Fruit fly (Drosophila melanogaster) whole organism, embryonic: Measurements from ENCODE around the gene Sfp65A.

Experiments
- ATbp ChIP-seq: fragments of 200-800 bp; sonication (Bioruptor generic); optimal IDR thresholded peaks from 2 replicates; lab custom pipeline; 2017; ENCODE audit warnings: missing biosample characterization, mild to moderate bottlenecking, missing genetic modification characterization, missing genetic modification reagents
- BEAF-32 ChIP-seq: fragments of 200-800 bp; sonication (Bioruptor generic); optimal IDR thresholded peaks from 3 replicates; lab custom pipeline; 2017; ENCODE audit warnings: missing biosample characterization, missing genetic modification characterization, mild to moderate bottlenecking, moderate library complexity, missing genetic modification reagents
- CG1024 ChIP-seq: fragments of 200-800 bp; sonication (Bioruptor generic); IDR thresholded peaks from 2 replicates; pipeline ENCODE4 v1.3.6; 2022; ENCODE audit warnings: missing biosample characterization, missing genetic modification characterization
- CG10565 ChIP-seq: fragments of 200-800 bp; sonication (Bioruptor generic); optimal IDR thresholded peaks from 3 replicates; lab custom pipeline; 2016; ENCODE audit warnings: missing biosample characterization, mild to moderate bottlenecking, missing genetic modification characterization
- CG12071 ChIP-seq: fragments of 200-800 bp; sonication (Bioruptor generic); optimal IDR thresholded peaks from 3 replicates; lab custom pipeline; 2018; ENCODE audit warnings: missing biosample characterization, mild to moderate bottlenecking, missing genetic modification characterization
- CG15601 ChIP-seq: fragments of 200-800 bp; sonication (Bioruptor generic); optimal IDR thresholded peaks from 3 replicates; lab custom pipeline; 2019; ENCODE audit warnings: missing biosample characterization, mild to moderate bottlenecking, missing genetic modification characterization, moderate library complexity
- CG18011 ChIP-seq: fragments of 200-800 bp; sonication (Bioruptor generic); optimal IDR thresholded peaks from 2 replicates; lab custom pipeline; 2017; ENCODE audit warnings: missing biosample characterization, missing genetic modification characterization, mild to moderate bottlenecking, moderate library complexity, missing genotype
- CG18599 ChIP-seq: fragments of 200-800 bp; sonication (Bioruptor generic); optimal IDR thresholded peaks from 3 replicates; lab custom pipeline; 2017; ENCODE audit warnings: missing biosample characterization, missing genetic modification characterization, mild to moderate bottlenecking, moderate library complexity, missing genetic modification reagents
- CG31388 ChIP-seq: fragments of 200-800 bp; sonication (Bioruptor generic); optimal IDR thresholded peaks from 2 replicates; lab custom pipeline; 2016; ENCODE audit warnings: missing biosample characterization, missing genetic modification characterization
- CG32532 ChIP-seq: fragments of 200-800 bp; sonication (Bioruptor generic); IDR thresholded peaks from 2 replicates; pipeline ENCODE4 v1.3.6; 2022; ENCODE audit warnings: missing biosample characterization, missing genetic modification characterization
- CG32772 ChIP-seq: fragments of 200-800 bp; sonication (Bioruptor generic); IDR thresholded peaks from 2 replicates; pipeline ENCODE4 v1.3.6; 2022; ENCODE audit warnings: missing biosample characterization, missing genetic modification characterization
- CG34376 ChIP-seq: fragments of 200-800 bp; sonication (Bioruptor generic); optimal IDR thresholded peaks from 2 replicates; lab custom pipeline; 2018; ENCODE audit warnings: missing biosample characterization, mild to moderate bottlenecking, missing genetic modification characterization
- CG4707 ChIP-seq: fragments of 200-800 bp; sonication (Bioruptor generic); optimal IDR thresholded peaks from 2 replicates; lab custom pipeline; 2018; ENCODE audit warnings: missing biosample characterization, mild to moderate bottlenecking, missing genetic modification characterization, moderate library complexity
- CG4820 ChIP-seq: fragments of 200-800 bp; sonication (Bioruptor generic); optimal IDR thresholded peaks from 3 replicates; lab custom pipeline; 2016; ENCODE audit warnings: missing biosample characterization, missing genetic modification characterization
- CG5180 ChIP-seq: fragments of 200-800 bp; sonication (Bioruptor generic); optimal IDR thresholded peaks from 3 replicates; lab custom pipeline; 2017; ENCODE audit warnings: missing biosample characterization, missing genetic modification characterization, mild to moderate bottlenecking, moderate library complexity, missing genetic modification reagents
- CG7271 ChIP-seq: fragments of 200-800 bp; sonication (Bioruptor generic); optimal IDR thresholded peaks from 2 replicates; lab custom pipeline; 2018; ENCODE audit warnings: missing biosample characterization, mild to moderate bottlenecking, missing genetic modification characterization, moderate library complexity
- CG9797 ChIP-seq: fragments of 200-800 bp; sonication (Bioruptor generic); optimal IDR thresholded peaks from 3 replicates; lab custom pipeline; 2018; ENCODE audit warnings: missing biosample characterization, mild to moderate bottlenecking, missing genetic modification characterization
- Deaf1 ChIP-seq: fragments of 200-800 bp; optimal IDR thresholded peaks from 3 replicates; lab custom pipeline; 2019; ENCODE audit warnings: missing biosample characterization, mild to moderate bottlenecking, missing genetic modification characterization, moderate library complexity
- Dp ChIP-seq: fragments of 200-800 bp; sonication (Bioruptor generic); optimal IDR thresholded peaks from 2 replicates; lab custom pipeline; 2018; ENCODE audit warnings: missing biosample characterization, mild to moderate bottlenecking, missing genetic modification characterization, moderate library complexity
- Drgx ChIP-seq: fragments of 200-800 bp; sonication (Bioruptor generic); IDR thresholded peaks from 2 replicates; pipeline ENCODE4 v1.3.6; 2022; ENCODE audit warnings: missing biosample characterization, missing genetic modification characterization
- E2f2 ChIP-seq: fragments of 200-800 bp; sonication (Bioruptor generic); IDR thresholded peaks from 2 replicates; pipeline ENCODE4 v1.3.6; 2022; ENCODE audit warnings: missing biosample characterization, missing genetic modification characterization
- Eip74EF ChIP-seq, 2 experiments: fragments of 200-800 bp in 1 of 2; fragments of >200 bp in 1 of 2; sonication (Bioruptor generic) in 1 of 2; optimal IDR thresholded peaks; 2 replicates each; lab custom pipeline; 2017 to 2019; ENCODE audit warnings: missing biosample characterization in 2 of 2, missing genetic modification characterization in 2 of 2, mild to moderate bottlenecking in 1 of 2, moderate library complexity in 1 of 2
- GATAe ChIP-seq: fragments of 200-800 bp; sonication (Bioruptor generic); conservative IDR thresholded peaks from 2 replicates; pipeline ENCODE4 v1.3.6; 2022; ENCODE audit warnings: missing biosample characterization, missing genetic modification characterization
- Hr3 ChIP-seq: fragments of 200-800 bp; sonication (Bioruptor generic); optimal IDR thresholded peaks from 3 replicates; lab custom pipeline; 2016; ENCODE audit warnings: missing biosample characterization, missing genetic modification characterization
- Mad ChIP-seq: fragments of 200-800 bp; sonication (Bioruptor generic); optimal IDR thresholded peaks from 2 replicates; lab custom pipeline; 2016; ENCODE audit warnings: missing biosample characterization, missing genetic modification characterization
- NC2β ChIP-seq: fragments of 200-800 bp; sonication (Bioruptor generic); optimal IDR thresholded peaks from 2 replicates; lab custom pipeline; 2016; ENCODE audit warnings: missing biosample characterization, missing genetic modification characterization
- Poxn ChIP-seq: fragments of 200-800 bp; sonication (Bioruptor generic); IDR thresholded peaks from 2 replicates; pipeline ENCODE4 v1.3.6; 2022; ENCODE audit warnings: missing biosample characterization, missing genetic modification characterization
- Sox102F ChIP-seq: fragments of 200-800 bp; sonication (Bioruptor generic); optimal IDR thresholded peaks from 2 replicates; lab custom pipeline; 2018; ENCODE audit warnings: missing biosample characterization, mild to moderate bottlenecking, missing genetic modification characterization, moderate library complexity
- Vsx1 ChIP-seq: fragments of 200-800 bp; sonication (Bioruptor generic); optimal IDR thresholded peaks from 2 replicates; lab custom pipeline; 2017; ENCODE audit warnings: missing biosample characterization, mild to moderate bottlenecking, missing genetic modification characterization, missing genetic modification reagents
- bowl ChIP-seq: fragments of 200-800 bp; sonication (Bioruptor generic); IDR thresholded peaks from 2 replicates; pipeline ENCODE4 v1.3.6; 2022; ENCODE audit warnings: missing biosample characterization, missing genetic modification characterization
- cato ChIP-seq: fragments of 200-800 bp; sonication (Bioruptor generic); optimal IDR thresholded peaks from 2 replicates; lab custom pipeline; 2016; ENCODE audit warnings: missing biosample characterization, missing genetic modification characterization, borderline replicate concordance
- ci ChIP-seq: fragments of 200-800 bp; sonication (Bioruptor generic); IDR thresholded peaks from 3 replicates; pipeline ENCODE4 v1.3.6; 2022; ENCODE audit warnings: missing biosample characterization, missing genetic modification characterization
- dati ChIP-seq: fragments of 200-800 bp; sonication (Bioruptor generic); IDR thresholded peaks from 2 replicates; pipeline ENCODE4 v1.3.6; 2022; ENCODE audit warnings: missing biosample characterization, missing genetic modification characterization
- exex ChIP-seq: fragments of 200-800 bp; sonication (Bioruptor generic); optimal IDR thresholded peaks from 4 replicates; lab custom pipeline; 2018; ENCODE audit warnings: missing biosample characterization, mild to moderate bottlenecking, missing genetic modification characterization, moderate library complexity
- fu2 ChIP-seq: fragments of 200-800 bp; sonication (Bioruptor generic); optimal IDR thresholded peaks from 2 replicates; lab custom pipeline; 2016; ENCODE audit warnings: missing biosample characterization, missing genetic modification characterization
- ham ChIP-seq: fragments of 200-800 bp; sonication (Bioruptor generic); IDR thresholded peaks from 2 replicates; pipeline ENCODE4 v1.3.6; 2022; ENCODE audit warnings: missing biosample characterization, missing genetic modification characterization
- kah ChIP-seq: fragments of 200-800 bp; sonication (Bioruptor generic); optimal IDR thresholded peaks from 2 replicates; lab custom pipeline; 2018; ENCODE audit warnings: missing biosample characterization, mild to moderate bottlenecking, missing genetic modification characterization
- lilli ChIP-seq: fragments of 200-800 bp; sonication (Bioruptor generic); optimal IDR thresholded peaks from 3 replicates; lab custom pipeline; 2016; ENCODE audit warnings: missing biosample characterization, missing genetic modification characterization
- nau ChIP-seq: fragments of 200-800 bp; sonication (Bioruptor generic); optimal IDR thresholded peaks from 3 replicates; lab custom pipeline; 2017; ENCODE audit warnings: missing biosample characterization, mild to moderate bottlenecking, missing genetic modification characterization, missing genetic modification reagents
- phol ChIP-seq: fragments of 200-800 bp; sonication (Bioruptor generic); optimal IDR thresholded peaks from 3 replicates; lab custom pipeline; 2018; ENCODE audit warnings: missing biosample characterization, mild to moderate bottlenecking, missing genetic modification characterization, moderate library complexity
- prd ChIP-seq, 3 experiments: fragments of >200 bp in 2 of 3; fragments of 200-800 bp in 1 of 3; sonication (Bioruptor generic) in 1 of 3; optimal IDR thresholded peaks in 2 of 3; IDR thresholded peaks in 1 of 3; 2 replicates in 2 of 3; 3 replicates in 1 of 3; pipeline versions ENCODE4 v1.3.6 to Lab custom; 2017 to 2022; ENCODE audit warnings: missing biosample characterization in 1 of 3, missing genetic modification characterization in 1 of 3
- ranshi ChIP-seq: fragments of 200-800 bp; sonication (Bioruptor generic); IDR thresholded peaks from 2 replicates; pipeline ENCODE4 v1.3.6; 2022; ENCODE audit warnings: missing biosample characterization, missing genetic modification characterization
- rib ChIP-seq: fragments of 200-800 bp; sonication (Bioruptor generic); IDR thresholded peaks from 2 replicates; pipeline ENCODE4 v1.3.6; 2022; ENCODE audit warnings: missing biosample characterization, missing genetic modification characterization
- row ChIP-seq: fragments of 200-800 bp; sonication (Bioruptor generic); IDR thresholded peaks from 3 replicates; pipeline ENCODE4 v1.3.6; 2022; ENCODE audit warnings: missing biosample characterization, missing genetic modification characterization
- sens ChIP-seq: fragments of 200-800 bp; sonication (Bioruptor generic); peaks from one replicate; lab custom pipeline; 2016; ENCODE audit warnings: missing biosample characterization, missing genetic modification characterization
- sna ChIP-seq: fragments of 200-800 bp; sonication (Bioruptor generic); IDR thresholded peaks from 2 replicates; pipeline ENCODE4 v1.3.6; 2022; ENCODE audit warnings: missing biosample characterization, missing genetic modification characterization; ENCODE audit not compliant: partially characterized antibody
- sr ChIP-seq: fragments of 200-800 bp; sonication (Bioruptor generic); IDR thresholded peaks from 3 replicates; pipeline ENCODE4 v1.3.6; 2022; ENCODE audit warnings: missing biosample characterization, missing genetic modification characterization
- zf30C ChIP-seq: fragments of 200-800 bp; sonication (Bioruptor generic); optimal IDR thresholded peaks from 3 replicates; lab custom pipeline; 2018; ENCODE audit warnings: missing biosample characterization, mild to moderate bottlenecking, missing genetic modification characterization

The Sfp65A gene

DNA sequence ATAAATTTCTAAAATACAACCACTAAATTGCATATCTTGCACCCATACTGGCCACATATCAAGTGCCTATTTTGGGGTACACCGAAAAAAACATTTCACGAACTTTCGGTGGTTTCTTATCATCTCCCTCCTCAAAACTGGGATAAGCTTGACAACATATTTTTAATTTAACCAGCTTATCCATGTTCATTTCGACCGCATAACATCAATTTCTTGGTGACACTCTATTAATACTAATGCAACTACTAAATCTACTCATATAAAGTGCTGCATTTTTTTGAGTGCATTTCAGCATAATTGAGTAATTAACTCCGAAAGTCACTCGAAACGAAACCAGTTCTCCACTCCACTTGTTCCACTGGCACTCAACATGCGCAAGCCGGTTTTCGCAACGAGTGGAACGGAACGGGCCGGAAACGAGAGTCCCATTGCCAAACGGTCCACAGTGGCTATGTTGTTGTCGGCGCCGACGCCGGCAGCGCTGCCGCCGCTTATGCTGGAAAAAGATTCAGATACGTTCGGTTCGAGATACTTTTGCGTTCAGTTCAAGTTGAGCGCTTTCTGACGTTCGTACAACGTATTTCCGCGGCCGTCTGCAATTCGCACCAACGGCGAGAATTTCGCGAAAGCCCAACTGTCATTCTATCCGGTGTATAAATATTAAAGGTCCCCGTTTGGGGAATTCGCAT is 50.1 kb downstream of the Sfp65A start, which contains the start of gene CG42747 (continued):
- peak; percentile 84 for TF ChIP-seq ATbp (GFP tag; lab: Kevin White, UChicago)
- peak; percentile 66 for TF ChIP-seq Deaf1 (tag; lab: Kevin White, UChicago)
- peak; percentile 85 for TF ChIP-seq Sox102F (GFP tag; lab: Kevin White, UChicago)
- peak; percentile 65 for TF ChIP-seq Vsx1 (GFP tag; lab: Kevin White, UChicago)
- TF ChIP-seq CG5180 (GFP tag; lab: Kevin White, UChicago), result peak; percentile 77
- 0 out of 2 replicates have a peak, but pooled peaks have one; percentile 16 for TF ChIP-seq CG32532 (GFP tag; lab: Robert Waterston, UW)
- TF ChIP-seq nau, result peak; percentile 31
- TF ChIP-seq CG12071 (GFP tag; lab: Kevin White, UChicago), result peak; percentile 62
- TF ChIP-seq sr (GFP tag; lab: Robert Waterston, UW), result no peak
- peak; percentile 56 for TF ChIP-seq NC2β
- TF ChIP-seq sna (GFP tag; lab: Robert Waterston, UW), result peak; percentile 69; the same call in 1 of the 2 replicates
- TF ChIP-seq ci (GFP tag; lab: Robert Waterston, UW), result peak; percentile 72
- peak; percentile 53 for TF ChIP-seq Mad (GFP tag; lab: Kevin White, UChicago)
- peak; percentile 31 for TF ChIP-seq fu2 (GFP tag; lab: Kevin White, UChicago)
- TF ChIP-seq CG15601 (tag; lab: Kevin White, UChicago), result peak; percentile 77
- TF ChIP-seq Drgx (GFP tag; lab: Robert Waterston, UW), result peak; percentile 81
- TF ChIP-seq rib (GFP tag; lab: Robert Waterston, UW), result peak; percentile 30; the same call in 1 of the 2 replicates
- TF ChIP-seq CG34376 (GFP tag; lab: Kevin White, UChicago), result peak; percentile 16
- TF ChIP-seq E2f2 (GFP tag; lab: Robert Waterston, UW), result peak; percentile 48; the same call in 1 of the 2 replicates
- no peak for TF ChIP-seq ham
- TF ChIP-seq phol (tag; lab: Kevin White, UChicago), result peak; percentile 86
- TF ChIP-seq exex, result no peak
- no peak for TF ChIP-seq CG31388 (GFP tag; lab: Kevin White, UChicago)
- TF ChIP-seq Eip74EF (GFP tag; optimal IDR thresholded peaks at IDR 0.05; lab: Kevin White, UChicago), result peak in 1 of 2 experiments; percentile 77
- TF ChIP-seq CG1024 (GFP tag; lab: Robert Waterston, UW), result no peak
- no peak for TF ChIP-seq CG10565
- TF ChIP-seq ranshi, result peak; percentile 50; the same call in 1 of the 2 replicates
- no peak for TF ChIP-seq kah
- no peak for TF ChIP-seq GATAe
- peak; percentile 94 for TF ChIP-seq zf30C (GFP tag; lab: Kevin White, UChicago)
- TF ChIP-seq CG32772 (GFP tag; lab: Robert Waterston, UW), result peak; percentile 50; the same call in 1 of the 2 replicates
- no peak for TF ChIP-seq Poxn
- no peak for TF ChIP-seq CG9797 (GFP tag; lab: Kevin White, UChicago)
- TF ChIP-seq prd (optimal IDR thresholded peaks at IDR 0.05; lab: Kevin White, UChicago), result no peak
- peak; percentile 68 for TF ChIP-seq prd (GFP tag; IDR thresholded peaks at IDR 0.05; lab: Robert Waterston, UW)
- peak; percentile 73 for TF ChIP-seq CG18599 (GFP tag; lab: Kevin White, UChicago)
- TF ChIP-seq dati (GFP tag; lab: Robert Waterston, UW), result peak; percentile 43; the same call in 1 of the 2 replicates
- TF ChIP-seq bowl (GFP tag; lab: Robert Waterston, UW), result no peak
- TF ChIP-seq CG4707 (GFP tag; lab: Kevin White, UChicago), result peak; percentile 68
- peak; percentile 72 for TF ChIP-seq row (GFP tag; lab: Robert Waterston, UW)
- no peak for TF ChIP-seq Dp
- TF ChIP-seq CG4820 (GFP tag; lab: Kevin White, UChicago), result peak; percentile 65
- peak; percentile 26 for TF ChIP-seq CG18011 (GFP tag; lab: Kevin White, UChicago)
- peak; percentile 99 for TF ChIP-seq sens (GFP tag; lab: Kevin White, UChicago)
- peak; percentile 65 for TF ChIP-seq lilli
- TF ChIP-seq CG7271 (tag; lab: Kevin White, UChicago), result peak; percentile 32
- TF ChIP-seq Hr3 (GFP tag; lab: Kevin White, UChicago), result peak; percentile 69
- TF ChIP-seq BEAF-32 (GFP tag; lab: Kevin White, UChicago), result no peak
- peak; percentile 42 for TF ChIP-seq cato (GFP tag; lab: Kevin White, UChicago)
